Fruit fly (Drosophila melanogaster): ENCODE measurements around the gene Sry-delta.
A peak's percentile ranks its signal among the peaks of the same experiment; 100 is the strongest.

Sry-delta gene

dm6 chr3R:30062543-30062942, 19.4 kb downstream of the Sry-delta start (continued):
- TF ChIP-seq Taf1 (GFP tag; IDR thresholded peaks at IDR 0.05) (no peak), Vsx1 (GFP tag; optimal IDR thresholded peaks at IDR 0.05) (peak; percentile 86), BtbVII (GFP tag; optimal IDR thresholded peaks at IDR 0.05) (peak; percentile 18), Adf1 (GFP tag; IDR thresholded peaks at IDR 0.05) (peak; percentile 17; the same call in 1 of the 2 replicates), CG6254 (GFP tag; optimal IDR thresholded peaks at IDR 0.05) (no peak), Ada2b (GFP tag; IDR thresholded peaks at IDR 0.05) (0 out of 2 replicates have a peak, but pooled peaks have one; percentile 11), row (GFP tag; IDR thresholded peaks at IDR 0.05) (0 out of 3 replicates have a peak, but pooled peaks have one; percentile 24), CG5953 (GFP tag; IDR thresholded peaks at IDR 0.05) (peak; percentile 10; the same call in 1 of the 2 replicates), CG2129 (GFP tag; IDR thresholded peaks at IDR 0.05; ENCODE audit: partially characterized antibody) (no peak), CG10543 (GFP tag; optimal IDR thresholded peaks at IDR 0.05) (peak; percentile 90), CG11723 (GFP tag; optimal IDR thresholded peaks at IDR 0.05) (no peak), Mad (GFP tag; optimal IDR thresholded peaks at IDR 0.05) (no peak), Med (GFP tag) (peak; percentile 30), Pdp1 (GFP tag; optimal IDR thresholded peaks at IDR 0.05) (peak in 1 of 2 experiments; percentile 18), p53 (GFP tag; optimal IDR thresholded peaks at IDR 0.05) (no peak), BEAF-32 (GFP tag; optimal IDR thresholded peaks at IDR 0.05) (no peak), wek (GFP tag; optimal IDR thresholded peaks at IDR 0.05) (no peak), CG8290 (GFP tag; optimal IDR thresholded peaks at IDR 0.05) (no peak), CG8290 (tag; optimal IDR thresholded peaks at IDR 0.05) (peak in 1 of 2 experiments; percentile 22), CG10274 (GFP tag; optimal IDR thresholded peaks at IDR 0.05) (peak; percentile 98), vvl (GFP tag; IDR thresholded peaks at IDR 0.05) (no peak), Bgb (GFP tag; IDR thresholded peaks at IDR 0.05; ENCODE audit: partially characterized antibody) (0 out of 2 replicates have a peak, but pooled peaks have one; percentile 25), cas (GFP tag; IDR thresholded peaks at IDR 0.05) (no peak), CG18619 (GFP tag; optimal IDR thresholded peaks at IDR 0.05) (no peak), lab (GFP tag; optimal IDR thresholded peaks at IDR 0.05) (peak; percentile 49), ham (GFP tag; IDR thresholded peaks at IDR 0.05) (peak; percentile 58; the same call in 1 of the 2 replicates), kay (GFP tag; optimal IDR thresholded peaks at IDR 0.05) (no peak), pb (GFP tag; optimal IDR thresholded peaks at IDR 0.05) (no peak), CG1792 (GFP tag; optimal IDR thresholded peaks at IDR 0.05) (no peak)

dm6 chr3R:30063704-30064103, 20.6 kb downstream of the Sry-delta start:
- TF ChIP-seq CG7928 (GFP tag; optimal IDR thresholded peaks at IDR 0.05) (no peak), Neu2 (GFP tag; optimal IDR thresholded peaks at IDR 0.05; ENCODE audit: borderline replicate concordance) (no peak), exex (tag; optimal IDR thresholded peaks at IDR 0.05) (peak; percentile 61), sqz (GFP tag; optimal IDR thresholded peaks at IDR 0.05) (no peak), CG1603 (tag; optimal IDR thresholded peaks at IDR 0.05) (peak; percentile 2), sens (GFP tag) (peak; percentile 68), NC2α (GFP tag; optimal IDR thresholded peaks at IDR 0.05) (no peak), sug (tag; optimal IDR thresholded peaks at IDR 0.05) (peak; percentile 78), CG31224 (GFP tag; IDR thresholded peaks at IDR 0.05) (no peak), CG1024 (GFP tag; IDR thresholded peaks at IDR 0.05) (no peak), pnt (GFP tag; optimal IDR thresholded peaks at IDR 0.05) (no peak), CG14667 (GFP tag; IDR thresholded peaks at IDR 0.05) (no peak), CG10431 (GFP tag; optimal IDR thresholded peaks at IDR 0.05) (no peak), CG7987 (GFP tag; optimal IDR thresholded peaks at IDR 0.05) (no peak), Pdp1 (GFP tag; optimal IDR thresholded peaks at IDR 0.05) (peak in 1 of 2 experiments; percentile 43), trem (tag; optimal IDR thresholded peaks at IDR 0.05) (no peak), CG8281 (tag; optimal IDR thresholded peaks at IDR 0.05) (no peak), CG8290 (GFP tag; optimal IDR thresholded peaks at IDR 0.05) (no peak), CG8290 (tag; optimal IDR thresholded peaks at IDR 0.05) (peak in 1 of 2 experiments; percentile 6), CG13624 (GFP tag; optimal IDR thresholded peaks at IDR 0.05) (no peak), Med (GFP tag) (peak; percentile 66), CG17328 (GFP tag; IDR thresholded peaks at IDR 0.05) (no peak), Chrac-16 (GFP tag; optimal IDR thresholded peaks at IDR 0.05) (no peak), Stat92E (GFP tag; optimal IDR thresholded peaks at IDR 0.05) (no peak), Trl (optimal IDR thresholded peaks at IDR 0.05) (no peak), Trl (GFP tag; optimal IDR thresholded peaks at IDR 0.05) (no peak)
